Fruit fly (Drosophila melanogaster) whole organism, adult: ENCODE data around the gene defl.
A peak's percentile ranks its signal among the peaks of the same experiment; 100 is the strongest.

Experiments
- CG11617 ChIP-seq: fragments of 200-800 bp; sonication (Bioruptor generic); optimal IDR thresholded peaks from 2 replicates; lab custom pipeline; 2017; ENCODE audit warnings: mild to moderate bottlenecking, missing biosample characterization, missing genetic modification reagents, missing genetic modification characterization
- CG12768 ChIP-seq: fragments of 200-800 bp; sonication (Bioruptor generic); optimal IDR thresholded peaks from 2 replicates; lab custom pipeline; 2017; ENCODE audit warnings: missing biosample characterization, missing genetic modification characterization, mild to moderate bottlenecking, moderate library complexity, missing genetic modification reagents
- CG14711 ChIP-seq: fragments of 200-800 bp; sonication (Bioruptor generic); optimal IDR thresholded peaks from 2 replicates; lab custom pipeline; 2018; ENCODE audit warnings: missing biosample characterization, mild to moderate bottlenecking, missing genetic modification characterization, moderate library complexity
- CG1620 ChIP-seq: fragments of 200-800 bp; sonication (Bioruptor generic); optimal IDR thresholded peaks from 2 replicates; lab custom pipeline; 2016; ENCODE audit warnings: missing biosample characterization, missing genetic modification characterization
- CG33017 ChIP-seq: fragments of 200-800 bp; sonication (Bioruptor generic); optimal IDR thresholded peaks from 2 replicates; lab custom pipeline; 2018; ENCODE audit warnings: missing biosample characterization, mild to moderate bottlenecking, missing genetic modification characterization, moderate library complexity
- CG5204 ChIP-seq: fragments of 200-800 bp; sonication (Bioruptor generic); optimal IDR thresholded peaks from 2 replicates; lab custom pipeline; 2016; ENCODE audit warnings: missing biosample characterization, missing genetic modification characterization
- CG7045 ChIP-seq: fragments of 200-800 bp; sonication (Bioruptor generic); optimal IDR thresholded peaks from 2 replicates; lab custom pipeline; 2017; ENCODE audit warnings: missing biosample characterization, mild to moderate bottlenecking, missing genetic modification characterization
- CG7101 ChIP-seq: fragments of 200-800 bp; sonication (Bioruptor generic); optimal IDR thresholded peaks from 2 replicates; lab custom pipeline; 2018; ENCODE audit warnings: missing biosample characterization, mild to moderate bottlenecking, missing genetic modification characterization, moderate library complexity
- Clk ChIP-seq: fragments of 200-800 bp; sonication (Bioruptor generic); optimal IDR thresholded peaks from 2 replicates; lab custom pipeline; 2017; ENCODE audit warnings: missing biosample characterization, missing genetic modification characterization
- Crg-1 ChIP-seq: fragments of 200-800 bp; sonication (Bioruptor generic); optimal IDR thresholded peaks from 2 replicates; lab custom pipeline; 2016; ENCODE audit warnings: missing biosample characterization, missing genetic modification characterization
- Hr96 ChIP-seq: fragments of 200-800 bp; sonication (Bioruptor generic); optimal IDR thresholded peaks from 2 replicates; lab custom pipeline; 2016; ENCODE audit warnings: missing biosample characterization, missing genetic modification characterization
- Mnt ChIP-seq: fragments of 200-800 bp; sonication (Bioruptor generic); optimal IDR thresholded peaks from 2 replicates; lab custom pipeline; 2016; ENCODE audit warnings: missing biosample characterization, mild to moderate bottlenecking, missing genetic modification characterization
- bab1 ChIP-seq: fragments of 200-800 bp; sonication (Bioruptor generic); optimal IDR thresholded peaks from 3 replicates; lab custom pipeline; 2019; ENCODE audit warnings: missing biosample characterization, mild to moderate bottlenecking, missing genetic modification characterization, moderate library complexity
- cic ChIP-seq: fragments of 200-800 bp; sonication (Bioruptor generic); optimal IDR thresholded peaks from 2 replicates; lab custom pipeline; 2017; ENCODE audit warnings: missing biosample characterization, mild to moderate bottlenecking, missing genetic modification characterization, moderate library complexity
- cnc ChIP-seq, 2 experiments: fragments of >200 bp; optimal IDR thresholded peaks; 2 replicates each; lab custom pipeline; 2017
- kay ChIP-seq: fragments of 200-800 bp; sonication (Bioruptor generic); peaks from one replicate; lab custom pipeline; 2016; ENCODE audit warnings: missing biosample characterization, missing genetic modification characterization, borderline replicate concordance
- ovo ChIP-seq: fragments of 200-800 bp; sonication (Bioruptor generic); optimal IDR thresholded peaks from 2 replicates; lab custom pipeline; 2016; ENCODE audit warnings: missing biosample characterization, missing genetic modification characterization
- pad ChIP-seq: fragments of 200-800 bp; sonication (Bioruptor generic); optimal IDR thresholded peaks from 3 replicates; lab custom pipeline; 2017; ENCODE audit warnings: missing biosample characterization, missing genetic modification characterization, mild to moderate bottlenecking, moderate library complexity, missing genetic modification reagents
- tj ChIP-seq: fragments of 200-800 bp; sonication (Bioruptor generic); optimal IDR thresholded peaks from 3 replicates; lab custom pipeline; 2017; ENCODE audit warnings: missing biosample characterization, mild to moderate bottlenecking, missing genetic modification characterization, moderate library complexity
- toe ChIP-seq: fragments of 200-800 bp; sonication (Bioruptor generic); optimal IDR thresholded peaks from 2 replicates; lab custom pipeline; 2016; ENCODE audit warnings: missing biosample characterization, missing genetic modification characterization

defl gene

DNA sequence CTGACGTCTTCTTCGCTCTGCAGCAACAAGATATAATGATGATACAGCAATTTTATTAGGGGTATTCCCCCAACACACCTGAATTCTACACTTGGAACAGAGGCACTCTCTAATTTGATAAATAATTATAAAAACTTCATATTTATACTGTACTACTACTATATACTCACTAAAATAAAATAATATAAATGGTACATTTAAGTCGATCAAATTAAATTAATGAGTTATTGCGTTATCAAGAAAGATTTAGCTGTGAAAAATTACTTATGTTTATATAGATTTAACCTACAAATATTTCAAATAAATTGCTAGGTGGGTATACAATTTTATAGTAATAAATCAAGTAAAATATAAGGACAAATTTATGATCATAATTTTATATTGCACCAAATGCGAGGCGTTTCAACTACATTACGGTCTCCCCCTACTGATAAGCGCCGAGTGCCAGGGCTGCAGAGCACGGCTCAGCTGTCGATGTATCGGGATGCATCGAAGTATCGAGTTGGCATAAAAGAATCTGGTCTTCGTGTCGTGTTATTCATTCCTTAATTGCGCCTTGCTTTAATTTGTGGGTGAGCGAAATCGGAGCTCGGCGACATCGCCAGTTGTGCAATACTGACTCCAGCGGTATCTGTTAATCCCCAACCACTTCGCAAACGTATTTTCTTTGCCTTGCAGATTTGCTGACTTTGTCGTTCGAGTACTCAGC is 9.2 kb upstream of the defl start, which contains the start of gene vsg:
Gene vsg, plus strand, starts transcription at position 497 of the 709 bp plus-strand sequence.
- TF ChIP-seq CG11617 (GFP tag; lab: Kevin White, UChicago) (peak; percentile 91), CG7045 (GFP tag; lab: Kevin White, UChicago) (peak; percentile 84), cic (GFP tag; lab: Kevin White, UChicago) (no peak), Hr96 (GFP tag; lab: Kevin White, UChicago) (peak; percentile 39), pad (peak; percentile 67), Crg-1 (GFP tag; lab: Kevin White, UChicago) (peak; percentile 34), toe (GFP tag; lab: Kevin White, UChicago) (peak; percentile 83), CG5204 (GFP tag; lab: Kevin White, UChicago) (no peak), tj (GFP tag; lab: Kevin White, UChicago) (peak; percentile 94), CG1620 (GFP tag; lab: Kevin White, UChicago) (peak; percentile 73), cnc (optimal IDR thresholded peaks at IDR 0.05; lab: Kevin White, UChicago) (no peak), bab1 (GFP tag; lab: Kevin White, UChicago) (peak; percentile 53), ovo (peak; percentile 77), CG14711 (tag; lab: Kevin White, UChicago) (peak; percentile 65), Clk (GFP tag; lab: Kevin White, UChicago) (peak; percentile 63), CG12768 (GFP tag; lab: Kevin White, UChicago) (peak; percentile 76), CG7101 (peak; percentile 81), kay (GFP tag; lab: Kevin White, UChicago) (peak; percentile 62), CG33017 (tag; lab: Kevin White, UChicago) (peak; percentile 71), Mnt (no peak)

DNA sequence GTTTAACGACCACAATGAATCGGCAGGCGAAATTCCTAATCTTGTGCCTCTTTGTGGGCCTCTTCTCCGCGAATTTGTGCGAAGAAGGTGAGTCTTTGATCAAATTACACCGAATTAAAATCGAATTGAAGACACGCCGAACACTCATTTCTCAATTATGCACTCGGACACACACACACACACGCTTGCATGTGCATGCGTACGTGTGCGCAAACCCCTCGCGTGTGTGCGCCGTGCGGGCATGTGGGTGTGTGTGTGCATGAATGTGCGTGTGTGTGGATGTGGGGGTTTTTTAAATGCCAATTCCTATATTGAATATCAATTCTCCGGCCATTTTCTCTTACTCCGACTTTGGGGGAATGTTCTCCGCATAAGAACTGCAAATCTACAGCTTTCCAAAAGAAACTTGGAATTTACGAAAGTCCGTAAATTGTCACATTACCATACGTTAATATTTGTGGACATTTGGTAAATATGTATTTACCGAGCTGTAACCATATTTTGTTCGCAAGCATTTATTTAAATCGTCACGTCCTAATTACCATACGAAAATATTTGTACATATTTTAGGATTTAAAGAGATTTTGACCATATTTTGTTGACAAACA is 8.6 kb upstream of the defl start:
- TF ChIP-seq cic (GFP tag; lab: Kevin White, UChicago) (peak; percentile 87), kay (GFP tag; lab: Kevin White, UChicago) (peak; percentile 92), CG5204 (GFP tag; lab: Kevin White, UChicago) (no peak), CG14711 (tag; lab: Kevin White, UChicago) (no peak), Mnt (peak; percentile 81), toe (GFP tag; lab: Kevin White, UChicago) (no peak), tj (GFP tag; lab: Kevin White, UChicago) (peak; percentile 77), CG33017 (tag; lab: Kevin White, UChicago) (no peak), CG7045 (GFP tag; lab: Kevin White, UChicago) (no peak), CG7101 (no peak), ovo (no peak), Crg-1 (GFP tag; lab: Kevin White, UChicago) (no peak), CG1620 (GFP tag; lab: Kevin White, UChicago) (no peak), Hr96 (GFP tag; lab: Kevin White, UChicago) (no peak), CG12768 (GFP tag; lab: Kevin White, UChicago) (no peak), CG11617 (GFP tag; lab: Kevin White, UChicago) (no peak), cnc (optimal IDR thresholded peaks at IDR 0.05; lab: Kevin White, UChicago) (no peak), bab1 (GFP tag; lab: Kevin White, UChicago) (no peak), pad (no peak)

DNA sequence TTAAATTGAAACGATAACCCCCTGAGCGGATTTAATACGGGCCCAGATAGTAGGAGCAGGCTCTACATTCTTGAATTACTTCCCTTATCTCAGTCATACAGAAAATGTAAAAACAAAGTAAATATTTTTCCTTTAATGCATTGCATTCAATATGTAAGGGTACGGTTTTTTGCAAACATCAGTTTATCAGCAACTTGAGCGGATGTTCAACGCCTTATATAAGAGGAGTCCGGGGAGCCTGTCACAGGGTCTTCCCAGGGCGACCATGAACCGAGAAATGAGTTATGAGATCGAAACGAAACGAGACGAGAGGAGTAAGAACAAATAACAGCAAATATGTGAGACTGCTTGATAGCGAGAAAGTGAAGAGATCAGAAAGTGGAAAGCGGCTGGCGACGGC is 6.6 kb upstream of the defl start:
- TF ChIP-seq CG7045 (GFP tag; lab: Kevin White, UChicago), result no peak
- peak; percentile 44 for TF ChIP-seq cic (GFP tag; lab: Kevin White, UChicago)

- TF ChIP-seq CG5204 (GFP tag; lab: Kevin White, UChicago) (no peak), cic (GFP tag; lab: Kevin White, UChicago) (peak; percentile 66)
Measured at dm6 chr3L:9717101-9717500, 6.1 kb upstream of the defl start.

DNA sequence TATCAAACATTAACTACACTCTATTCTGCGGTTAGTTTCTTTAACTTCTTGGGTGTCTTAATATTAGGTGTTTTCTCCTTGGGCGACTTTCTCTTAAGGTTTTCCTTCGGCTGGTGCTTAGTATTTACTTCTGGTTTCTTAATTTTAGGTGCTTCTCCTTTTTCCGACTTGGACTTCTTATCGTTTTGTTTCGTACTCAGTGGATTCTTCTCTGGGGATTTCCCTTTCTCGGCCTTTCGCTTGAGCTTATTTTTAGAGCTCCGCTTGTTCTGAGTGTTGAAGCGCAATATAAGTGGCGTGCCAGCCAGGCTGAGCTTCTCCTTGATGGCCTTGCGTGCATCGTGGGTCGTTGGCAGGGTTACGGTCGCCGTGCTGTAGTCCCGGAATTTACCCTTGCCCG is 5.4 kb upstream of the defl start:
- TF ChIP-seq Hr96 (GFP tag; lab: Kevin White, UChicago) (no peak), pad (no peak), tj (GFP tag; lab: Kevin White, UChicago) (no peak)

DNA sequence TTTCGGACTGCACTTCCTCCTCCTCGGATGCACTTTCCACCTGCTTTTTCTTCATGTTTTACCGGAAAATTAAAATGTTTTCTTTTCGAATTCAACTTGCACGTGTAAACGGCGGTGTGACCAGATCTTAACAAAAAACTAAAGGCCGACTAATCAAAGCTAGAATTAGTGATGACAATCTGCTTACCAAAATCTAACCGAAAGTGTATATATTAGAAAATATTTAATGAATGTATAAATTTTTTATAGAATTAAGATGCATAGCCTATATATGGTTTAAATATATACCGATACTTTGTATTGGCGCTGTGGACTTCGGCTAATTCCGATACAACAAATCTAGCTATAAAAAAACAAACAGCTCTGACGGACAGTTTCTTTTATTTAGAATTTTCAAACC is 4.3 kb upstream of the defl start, which contains the start of the genes CG18178 and CG14174:
Gene CG18178, minus strand, starts transcription at position 216 of the 400 bp plus-strand sequence.
Gene CG14174, plus strand, starts transcription at position 400 of the 400 bp plus-strand sequence.
- TF ChIP-seq tj (GFP tag; lab: Kevin White, UChicago) (peak; percentile 60), Mnt (peak; percentile 96), CG7045 (GFP tag; lab: Kevin White, UChicago) (peak; percentile 56), cnc (optimal IDR thresholded peaks at IDR 0.05; lab: Kevin White, UChicago) (no peak), pad (peak; percentile 44), ovo (peak; percentile 33), CG14711 (tag; lab: Kevin White, UChicago) (peak; percentile 75), Clk (GFP tag; lab: Kevin White, UChicago) (no peak), Hr96 (GFP tag; lab: Kevin White, UChicago) (no peak), CG11617 (GFP tag; lab: Kevin White, UChicago) (peak; percentile 74), CG1620 (GFP tag; lab: Kevin White, UChicago) (no peak), toe (GFP tag; lab: Kevin White, UChicago) (peak; percentile 28), cic (GFP tag; lab: Kevin White, UChicago) (no peak), bab1 (GFP tag; lab: Kevin White, UChicago) (peak; percentile 63), CG33017 (tag; lab: Kevin White, UChicago) (peak; percentile 58), CG7101 (peak; percentile 74), CG12768 (GFP tag; lab: Kevin White, UChicago) (peak; percentile 68), CG5204 (GFP tag; lab: Kevin White, UChicago) (no peak), kay (GFP tag; lab: Kevin White, UChicago) (no peak), Crg-1 (GFP tag; lab: Kevin White, UChicago) (peak; percentile 2)
